Worm (Caenorhabditis elegans) whole organism, late embryonic: ENCODE measurements around the gene mob-4.

Experiments
- F13H6.1 ChIP-seq: sonication (generic microtip); optimal IDR thresholded peaks from 2 replicates; lab custom pipeline; 2016; ENCODE audit warnings: missing genetic modification characterization, missing compliant biosample characterization
- K09A11.1 ChIP-seq: sonication (generic microtip); optimal IDR thresholded peaks from 2 replicates; lab custom pipeline; 2017; ENCODE audit warnings: antibody characterized with exemption, mild to moderate bottlenecking, missing genetic modification characterization, missing compliant biosample characterization; ENCODE audit not compliant: insufficient read depth
- ama-1 ChIP-seq: fragments of 150-350 bp; optimal IDR thresholded peaks from 2 replicates; lab custom pipeline; 2014
- ceh-48 ChIP-seq: sonication (generic microtip); optimal IDR thresholded peaks from 2 replicates; lab custom pipeline; 2016; ENCODE audit warnings: missing genetic modification characterization, inconsistent platforms, missing compliant biosample characterization
- ceh-6 ChIP-seq: fragments of 200-800 bp; sonication (Bioruptor generic); optimal IDR thresholded peaks from 2 replicates; lab custom pipeline; 2018; ENCODE audit warnings: mild to moderate bottlenecking, missing genetic modification characterization, missing compliant biosample characterization
- nhr-11 ChIP-seq: fragments of 150-350 bp; optimal IDR thresholded peaks from 2 replicates; lab custom pipeline; 2014; ENCODE audit warnings: missing biosample characterization, missing genetic modification characterization
- pag-3 ChIP-seq: sonication (generic microtip); optimal IDR thresholded peaks from 2 replicates; lab custom pipeline; 2016; ENCODE audit warnings: missing compliant biosample characterization, missing genetic modification characterization, borderline replicate concordance
- pqm-1 ChIP-seq: sonication (generic microtip); optimal IDR thresholded peaks from 2 replicates; lab custom pipeline; 2016; ENCODE audit warnings: missing genetic modification characterization, missing compliant biosample characterization
- pros-1 ChIP-seq: fragments of 150-350 bp; optimal IDR thresholded peaks from 2 replicates; lab custom pipeline; 2014; ENCODE audit warnings: missing biosample characterization, missing genetic modification reagents, missing genetic modification characterization
- rnt-1 ChIP-seq: sonication (generic microtip); optimal IDR thresholded peaks from 2 replicates; lab custom pipeline; 2016; ENCODE audit warnings: missing genetic modification characterization, missing compliant biosample characterization
- syd-9 ChIP-seq: sonication (generic microtip); optimal IDR thresholded peaks from 2 replicates; lab custom pipeline; 2016; ENCODE audit warnings: mild to moderate bottlenecking, missing genetic modification characterization, moderate library complexity, missing compliant biosample characterization
- tbx-2 ChIP-seq: sonication (generic microtip); optimal IDR thresholded peaks from 2 replicates; lab custom pipeline; 2016; ENCODE audit warnings: missing genetic modification characterization, missing compliant biosample characterization
- unc-55 ChIP-seq: sonication (generic microtip); optimal IDR thresholded peaks from 2 replicates; lab custom pipeline; 2017; ENCODE audit warnings: missing biosample characterization, missing genetic modification reagents, missing genetic modification characterization

DNA sequence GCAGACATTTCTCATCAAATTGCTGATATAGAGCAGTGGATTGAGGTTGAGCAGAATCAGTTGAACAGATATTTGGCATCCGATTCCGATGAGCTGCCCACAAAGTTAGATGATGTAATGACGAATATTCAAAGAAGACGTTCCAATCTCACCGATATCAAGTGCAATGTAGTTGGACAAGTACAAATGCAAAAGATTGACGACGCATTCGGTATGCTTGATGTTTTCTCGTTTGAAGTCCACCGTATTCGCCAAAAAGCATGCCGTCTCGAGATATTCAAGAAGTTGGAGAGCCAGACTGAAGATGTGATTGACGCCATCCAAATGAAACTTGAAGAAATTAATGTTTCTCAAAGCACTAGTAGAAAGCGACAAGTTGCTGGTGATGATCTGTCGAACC, 39.8 kb upstream of the mob-4 start:
- TF ChIP-seq pag-3 (tag; lab: Kevin White, UChicago) (no peak), syd-9 (no peak), ceh-6 (GFP tag; lab: Kevin White, UChicago) (no peak), unc-55 (GFP tag; lab: Kevin White, UChicago) (no peak), K09A11.1 (no peak), tbx-2 (no peak), pqm-1 (no peak), nhr-11 (no peak), ceh-48 (no peak), ama-1 (no peak), F13H6.1 (tag; lab: Kevin White, UChicago) (no peak), pros-1 (tag; lab: Kevin White, UChicago) (no peak), rnt-1 (no peak)
